Worm (Caenorhabditis elegans) whole organism, late embryonic: ENCODE data around the gene C14C6.13.

Experiments
- F13H6.1 ChIP-seq: sonication (generic microtip); optimal IDR thresholded peaks from 2 replicates; lab custom pipeline; 2016; ENCODE audit warnings: missing genetic modification characterization, missing compliant biosample characterization
- ceh-14 ChIP-seq: sonication (generic microtip); optimal IDR thresholded peaks from 2 replicates; lab custom pipeline; 2016; ENCODE audit warnings: missing genotype, missing genetic modification characterization, missing compliant biosample characterization
- ceh-19 ChIP-seq: fragments of 200-800 bp; sonication (Bioruptor generic); optimal IDR thresholded peaks from 2 replicates; lab custom pipeline; 2018; ENCODE audit warnings: mild to moderate bottlenecking, missing genetic modification characterization, missing compliant biosample characterization
- dve-1 ChIP-seq: sonication (generic microtip); optimal IDR thresholded peaks from 2 replicates; lab custom pipeline; 2017; ENCODE audit warnings: antibody characterized with exemption, mild to moderate bottlenecking, missing genetic modification characterization, missing compliant biosample characterization
- fkh-10 ChIP-seq: fragments of 150-350 bp; optimal IDR thresholded peaks from 2 replicates; lab custom pipeline; 2014; ENCODE audit warnings: missing biosample characterization, missing genetic modification reagents, missing genetic modification characterization
- hlh-6 ChIP-seq: sonication (generic microtip); optimal IDR thresholded peaks from 2 replicates; lab custom pipeline; 2016; ENCODE audit warnings: missing genotype, missing genetic modification characterization, missing compliant biosample characterization
- nfya-1 ChIP-seq: sonication (generic microtip); optimal IDR thresholded peaks from 2 replicates; lab custom pipeline; 2017; ENCODE audit warnings: missing genetic modification characterization, mild to moderate bottlenecking, missing compliant biosample characterization, antibody characterized with exemption, moderate library complexity
- nhr-11 ChIP-seq: fragments of 150-350 bp; optimal IDR thresholded peaks from 2 replicates; lab custom pipeline; 2014; ENCODE audit warnings: missing biosample characterization, missing genetic modification characterization
- pag-3 ChIP-seq: sonication (generic microtip); optimal IDR thresholded peaks from 2 replicates; lab custom pipeline; 2016; ENCODE audit warnings: missing compliant biosample characterization, missing genetic modification characterization, borderline replicate concordance
- pha-4 ChIP-seq: fragments of 150-350 bp; optimal IDR thresholded peaks from 2 replicates; lab custom pipeline; 2018; ENCODE audit warnings: missing biosample characterization, missing genetic modification reagents, missing genetic modification characterization
- ref-2 ChIP-seq: sonication (generic microtip); optimal IDR thresholded peaks from 2 replicates; lab custom pipeline; 2016; ENCODE audit warnings: missing genetic modification characterization, missing compliant biosample characterization
- rnt-1 ChIP-seq: sonication (generic microtip); optimal IDR thresholded peaks from 2 replicates; lab custom pipeline; 2016; ENCODE audit warnings: missing genetic modification characterization, missing compliant biosample characterization
- unc-86 ChIP-seq: sonication (generic microtip); optimal IDR thresholded peaks from 2 replicates; lab custom pipeline; 2016; ENCODE audit warnings: missing genetic modification characterization, missing compliant biosample characterization

DNA sequence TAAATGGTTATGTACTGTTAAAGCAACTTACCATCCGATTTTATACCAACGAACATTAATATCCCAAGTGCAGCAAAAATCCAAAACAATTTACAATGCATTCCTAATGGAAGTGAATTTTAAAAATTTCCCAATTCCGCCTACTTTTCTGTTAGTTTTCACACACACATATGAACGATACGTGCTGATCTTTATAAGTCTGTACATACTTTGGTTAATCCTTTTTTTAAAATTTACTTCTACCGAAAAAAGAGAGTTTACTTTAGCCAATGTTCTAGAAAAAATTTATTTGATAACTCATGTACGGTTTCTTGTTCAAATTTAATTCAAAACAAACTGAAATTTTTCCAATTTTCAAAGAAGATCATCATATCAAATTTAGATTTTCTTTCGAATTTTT is 49.5 kb downstream of the C14C6.13 start, which contains the start of gene R11G11.16:
- TF ChIP-seq dve-1 (tag; lab: Kevin White, UChicago) (no peak), pha-4 (tag; lab: Kevin White, UChicago) (no peak), fkh-10 (GFP tag; lab: Kevin White, UChicago) (no peak), nfya-1 (no peak), nhr-11 (tag; lab: Kevin White, UChicago) (no peak), hlh-6 (tag; lab: Kevin White, UChicago) (no peak), F13H6.1 (tag; lab: Kevin White, UChicago) (no peak), ref-2 (tag; lab: Kevin White, UChicago) (no peak), unc-86 (tag; lab: Kevin White, UChicago) (no peak), ceh-14 (tag; lab: Kevin White, UChicago) (no peak), ceh-19 (GFP tag; lab: Kevin White, UChicago) (no peak), rnt-1 (tag; lab: Kevin White, UChicago) (no peak), pag-3 (no peak)
